Worm (Caenorhabditis elegans): ENCODE results near the gene tsp-11.

The tsp-11 gene

ce11 chrX:9171241-9171640, 8.3 kb downstream of the tsp-11 start, which contains the start of gene B0563.1:
Gene B0563.1 (plus strand): TSS chrX:9171541.
- TF ChIP-seq Y55F3AM.14 (GFP tag; optimal IDR thresholded peaks at IDR 0.05) (no peak), mdl-1 (tag; optimal IDR thresholded peaks at IDR 0.05) (no peak), mbf-1 (tag; optimal IDR thresholded peaks at IDR 0.05) (no peak)

- TF ChIP-seq skn-1 (tag; optimal IDR thresholded peaks at IDR 0.05) (no peak), dmd-4 (tag; optimal IDR thresholded peaks at IDR 0.05) (no peak), nhr-129 (tag; optimal IDR thresholded peaks at IDR 0.05) (no peak), fos-1 (tag; optimal IDR thresholded peaks at IDR 0.05) (no peak), elt-3 (tag; optimal IDR thresholded peaks at IDR 0.05) (no peak), mab-5 (tag; optimal IDR thresholded peaks at IDR 0.05) (no peak), unc-62 (GFP tag; optimal IDR thresholded peaks at IDR 0.05) (no peak), lsy-2 (tag; optimal IDR thresholded peaks at IDR 0.05) (no peak), gmeb-1 (tag; optimal IDR thresholded peaks at IDR 0.05) (no peak), ZK546.5 (tag; optimal IDR thresholded peaks at IDR 0.05) (no peak), snpc-4 (tag; optimal IDR thresholded peaks at IDR 0.05) (no peak), ztf-11 (tag; optimal IDR thresholded peaks at IDR 0.05) (no peak), nhr-11 (tag; optimal IDR thresholded peaks at IDR 0.05) (no peak), nhr-21 (tag; optimal IDR thresholded peaks at IDR 0.05) (no peak), nhr-6 (tag; optimal IDR thresholded peaks at IDR 0.05) (no peak), F13H6.1 (tag; optimal IDR thresholded peaks at IDR 0.05) (no peak), ztf-4 (tag; optimal IDR thresholded peaks at IDR 0.05) (no peak), unc-55 (GFP tag; optimal IDR thresholded peaks at IDR 0.05) (no peak)
Measured at ce11 chrX:9172278-9172677, 9.3 kb downstream of the tsp-11 start, which contains the start of gene B0563.18. Gene B0563.18 (plus strand): TSS chrX:9172578.

- TF ChIP-seq fos-1 (tag; optimal IDR thresholded peaks at IDR 0.05) = no peak
Measured at ce11 chrX:9172733-9173132, 9.8 kb downstream of the tsp-11 start.

- TF ChIP-seq ceh-16 (tag; optimal IDR thresholded peaks at IDR 0.05) = no peak
Measured at ce11 chrX:9174409-9174808, 11.4 kb downstream of the tsp-11 start, which contains the start of gene B0563.8. Gene B0563.8 (minus strand): TSS chrX:9174509.

ce11 chrX:9180823-9181222, 17.9 kb downstream of the tsp-11 start, which contains the start of gene Y81B9A.4:
Gene Y81B9A.4 (minus strand): TSS chrX:9180923.
- TF ChIP-seq lin-39 (tag; optimal IDR thresholded peaks at IDR 0.05) (no peak), ZK546.5 (tag; optimal IDR thresholded peaks at IDR 0.05) (no peak), blmp-1 (tag; optimal IDR thresholded peaks at IDR 0.05; ENCODE audit: insufficient read depth) (no peak), mbf-1 (tag; optimal IDR thresholded peaks at IDR 0.05) (no peak), nhr-237 (tag; optimal IDR thresholded peaks at IDR 0.05) (no peak), nhr-21 (tag; optimal IDR thresholded peaks at IDR 0.05) (no peak), elt-1 (tag; optimal IDR thresholded peaks at IDR 0.05) (no peak), ceh-82 (tag; optimal IDR thresholded peaks at IDR 0.05) (no peak), nhr-6 (tag; optimal IDR thresholded peaks at IDR 0.05) (no peak), fos-1 (tag; optimal IDR thresholded peaks at IDR 0.05) (no peak)

ce11 chrX:9182140-9182539, 19.2 kb downstream of the tsp-11 start, which contains the start of gene Y81B9A.3:
Gene Y81B9A.3 (plus strand): TSS chrX:9182440.
- TF ChIP-seq nhr-10 (tag; optimal IDR thresholded peaks at IDR 0.05) (no peak), nhr-237 (tag; optimal IDR thresholded peaks at IDR 0.05) (no peak), unc-62 (GFP tag; optimal IDR thresholded peaks at IDR 0.05) (no peak), egl-27 (tag; optimal IDR thresholded peaks at IDR 0.05) (no peak), nhr-25 (tag; optimal IDR thresholded peaks at IDR 0.05) (no peak), mdl-1 (tag; optimal IDR thresholded peaks at IDR 0.05) (no peak), nhr-23 (tag; optimal IDR thresholded peaks at IDR 0.05) (no peak), unc-55 (GFP tag; optimal IDR thresholded peaks at IDR 0.05) (no peak), dmd-4 (tag; optimal IDR thresholded peaks at IDR 0.05) (no peak), blmp-1 (tag; optimal IDR thresholded peaks at IDR 0.05; ENCODE audit: insufficient read depth) (no peak), zag-1 (tag; optimal IDR thresholded peaks at IDR 0.05) (no peak), lin-11 (tag; optimal IDR thresholded peaks at IDR 0.05) (no peak), C34F6.9 (tag; optimal IDR thresholded peaks at IDR 0.05) (no peak), mbf-1 (tag; optimal IDR thresholded peaks at IDR 0.05) (no peak), elt-1 (tag; optimal IDR thresholded peaks at IDR 0.05) (no peak), gmeb-1 (tag; optimal IDR thresholded peaks at IDR 0.05) (no peak), mab-5 (tag; optimal IDR thresholded peaks at IDR 0.05) (no peak), nhr-11 (tag; optimal IDR thresholded peaks at IDR 0.05) (no peak), sem-4 (tag; optimal IDR thresholded peaks at IDR 0.05) (no peak)

Data from whole organism, L2 larva.